Worm (Caenorhabditis elegans) whole organism, L4/young adult: Measurements from ENCODE around the gene taf-8.

Experiments used
- W03F9.2 ChIP-seq: fragments of 150-350 bp; optimal IDR thresholded peaks from 2 replicates; lab custom pipeline; 2014; ENCODE audit warnings: missing biosample characterization, missing genetic modification characterization
- him-1 ChIP-seq: sonication (generic microtip); optimal IDR thresholded peaks from 2 replicates; lab custom pipeline; 2016; ENCODE audit warnings: missing genotype, missing genetic modification reagents, missing genetic modification characterization, missing compliant biosample characterization

- TF ChIP-seq W03F9.2: no peak
- TF ChIP-seq him-1: no peak
These were observed 21.0 kb downstream of the taf-8 start for ce11 chrII:9690067-9690632.
